Worm (Caenorhabditis elegans) whole organism, L2 larva: ENCODE data around the gene arf-1.

ENCODE experiments used
- aly-2 ChIP-seq: fragments of 150-350 bp; optimal IDR thresholded peaks from 2 replicates; lab custom pipeline; 2014; ENCODE audit warnings: missing biosample characterization, missing genetic modification characterization
- ceh-16 ChIP-seq: fragments of 150-350 bp; optimal IDR thresholded peaks from 2 replicates; lab custom pipeline; 2014; ENCODE audit warnings: missing biosample characterization, missing genetic modification characterization
- ceh-82 ChIP-seq: fragments of 150-350 bp; optimal IDR thresholded peaks from 2 replicates; lab custom pipeline; 2014; ENCODE audit warnings: missing biosample characterization, missing genetic modification characterization
- egl-27 ChIP-seq: sonication (generic microtip); optimal IDR thresholded peaks from 3 replicates; lab custom pipeline; 2017; ENCODE audit warnings: missing biosample characterization, missing genetic modification reagents, missing genetic modification characterization
- mdl-1 ChIP-seq, 2 experiments: fragments of 150-350 bp in 1 of 2; sonication (generic microtip) in 1 of 2; optimal IDR thresholded peaks; 2 replicates each; lab custom pipeline; 2017; ENCODE audit warnings: missing biosample characterization in 2 of 2, missing genetic modification characterization in 2 of 2
- nhr-12 ChIP-seq: fragments of 150-350 bp; optimal IDR thresholded peaks from 2 replicates; lab custom pipeline; 2014; ENCODE audit warnings: missing biosample characterization, missing genetic modification characterization
- nhr-77 ChIP-seq: fragments of 150-350 bp; optimal IDR thresholded peaks from 2 replicates; lab custom pipeline; 2014; ENCODE audit warnings: missing biosample characterization, missing genetic modification characterization
- unc-62 ChIP-seq: fragments of 150-350 bp; optimal IDR thresholded peaks from 2 replicates; lab custom pipeline; 2014; ENCODE audit warnings: missing biosample characterization, missing genetic modification reagents, missing genetic modification characterization
- ztf-11 ChIP-seq: sonication (generic microtip); optimal IDR thresholded peaks from 2 replicates; lab custom pipeline; 2017; ENCODE audit warnings: missing biosample characterization, missing genetic modification characterization

DNA sequence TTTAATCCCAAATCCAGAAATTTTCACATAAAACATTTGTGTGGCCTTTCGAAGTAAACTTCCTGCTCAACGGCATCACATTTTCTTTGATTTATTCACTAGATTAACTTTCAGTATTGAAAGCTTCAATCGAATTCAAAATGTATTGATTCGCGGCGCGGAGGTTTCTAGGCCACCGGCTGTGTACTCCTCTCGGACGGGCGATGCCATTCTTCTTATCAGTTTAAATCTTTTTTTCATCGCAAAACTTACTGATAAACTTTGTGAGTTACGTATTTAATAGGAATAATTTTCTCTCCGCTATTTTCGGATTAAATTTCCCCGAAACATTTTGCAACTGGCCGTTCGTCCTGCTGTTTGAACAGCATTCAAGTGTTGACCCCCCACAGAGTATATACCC lies 7.2 kb downstream of the arf-1 start:
- no peak for TF ChIP-seq ztf-11 (tag; lab: Kevin White, UChicago)
- no peak for TF ChIP-seq egl-27
- TF ChIP-seq nhr-77: no peak
- no peak for TF ChIP-seq unc-62
- no peak for TF ChIP-seq ceh-82 (tag; lab: Kevin White, UChicago)
- TF ChIP-seq aly-2 (tag; lab: Kevin White, UChicago): no peak
- no peak for TF ChIP-seq nhr-12 (tag; lab: Kevin White, UChicago)
- TF ChIP-seq ceh-16 (tag; lab: Kevin White, UChicago): no peak
- no peak for TF ChIP-seq mdl-1 (tag; optimal IDR thresholded peaks at IDR 0.05; lab: Kevin White, UChicago)
